Worm (Caenorhabditis elegans) whole organism, L2 larva: Measurements from ENCODE around the gene math-15.

ENCODE experiments used
- R02D3.7 ChIP-seq: fragments of 150-350 bp; optimal IDR thresholded peaks from 2 replicates; lab custom pipeline; 2014; ENCODE audit warnings: missing biosample characterization, missing genetic modification characterization
- ama-1 ChIP-seq: fragments of 150-350 bp; optimal IDR thresholded peaks from 2 replicates; lab custom pipeline; 2018; ENCODE audit warnings: inconsistent platforms
- ceh-16 ChIP-seq: fragments of 150-350 bp; optimal IDR thresholded peaks from 2 replicates; lab custom pipeline; 2014; ENCODE audit warnings: missing biosample characterization, missing genetic modification characterization
- ceh-82 ChIP-seq: fragments of 150-350 bp; optimal IDR thresholded peaks from 2 replicates; lab custom pipeline; 2014; ENCODE audit warnings: missing biosample characterization, missing genetic modification characterization
- egl-27 ChIP-seq: sonication (generic microtip); optimal IDR thresholded peaks from 3 replicates; lab custom pipeline; 2017; ENCODE audit warnings: missing biosample characterization, missing genetic modification reagents, missing genetic modification characterization
- fos-1 ChIP-seq: fragments of 150-350 bp; optimal IDR thresholded peaks from 2 replicates; lab custom pipeline; 2014; ENCODE audit warnings: missing biosample characterization, missing genetic modification characterization
- nhr-10 ChIP-seq: sonication (generic microtip); optimal IDR thresholded peaks from 2 replicates; lab custom pipeline; 2017; ENCODE audit warnings: missing biosample characterization, missing genetic modification characterization
- nhr-11 ChIP-seq: fragments of 150-350 bp; optimal IDR thresholded peaks from 2 replicates; lab custom pipeline; 2014; ENCODE audit warnings: missing biosample characterization, missing genetic modification characterization
- nhr-12 ChIP-seq: fragments of 150-350 bp; optimal IDR thresholded peaks from 2 replicates; lab custom pipeline; 2014; ENCODE audit warnings: missing biosample characterization, missing genetic modification characterization
- nhr-23 ChIP-seq: fragments of 150-350 bp; optimal IDR thresholded peaks from 2 replicates; lab custom pipeline; 2014; ENCODE audit warnings: missing biosample characterization, missing genetic modification reagents, missing genetic modification characterization
- nhr-237 ChIP-seq: fragments of 150-350 bp; optimal IDR thresholded peaks from 2 replicates; lab custom pipeline; 2014; ENCODE audit warnings: missing biosample characterization, missing genetic modification characterization
- nhr-6 ChIP-seq: fragments of 150-350 bp; optimal IDR thresholded peaks from 2 replicates; lab custom pipeline; 2014; ENCODE audit warnings: missing biosample characterization, missing genetic modification characterization
- snpc-4 ChIP-seq: fragments of 150-350 bp; optimal IDR thresholded peaks from 2 replicates; lab custom pipeline; 2014; ENCODE audit warnings: missing biosample characterization, missing genetic modification characterization
- ztf-11 ChIP-seq: sonication (generic microtip); optimal IDR thresholded peaks from 2 replicates; lab custom pipeline; 2017; ENCODE audit warnings: missing biosample characterization, missing genetic modification characterization

- TF ChIP-seq snpc-4 (no peak), nhr-10 (tag; lab: Kevin White, UChicago) (no peak), ceh-82 (tag; lab: Kevin White, UChicago) (no peak), nhr-237 (no peak), nhr-23 (no peak), ceh-16 (tag; lab: Kevin White, UChicago) (no peak), R02D3.7 (tag; lab: Kevin White, UChicago) (no peak), ztf-11 (tag; lab: Kevin White, UChicago) (no peak), nhr-6 (tag; lab: Kevin White, UChicago) (no peak), nhr-11 (no peak), ama-1 (lab: Kevin White, UChicago) (no peak), egl-27 (no peak), fos-1 (tag; lab: Kevin White, UChicago) (no peak), nhr-12 (tag; lab: Kevin White, UChicago) (no peak)
Observed at ce11 chrII:1864278-1864677, 1.9 kb upstream of the math-15 start, which contains the start of gene C16C4.17.
